Worm (Caenorhabditis elegans): ENCODE data around the gene R04A9.1.

- TF ChIP-seq fos-1 (tag; optimal IDR thresholded peaks at IDR 0.05), result no peak
- TF ChIP-seq nhr-23 (tag; optimal IDR thresholded peaks at IDR 0.05), result no peak
- no peak for TF ChIP-seq nhr-43 (tag; optimal IDR thresholded peaks at IDR 0.05; ENCODE audit: poor library complexity, severe bottlenecking)
Measured at ce11 chrX:394709-395108, 10.0 kb upstream of the R04A9.1 start, which contains the start of gene R04A9.7.
